Worm (Caenorhabditis elegans) whole organism, L4 larva: ENCODE results near the gene gcy-14.

Experiments used
- F26F4.8 ChIP-seq: fragments of 200-800 bp; sonication (Bioruptor generic); conservative IDR thresholded peaks from 2 replicates; pipeline ENCODE4 v1.3.6; 2022; ENCODE audit warnings: missing genetic modification characterization, missing compliant biosample characterization
- ama-1 ChIP-seq: fragments of 150-350 bp; optimal IDR thresholded peaks from 2 replicates; lab custom pipeline; 2014; ENCODE audit warnings: inconsistent platforms, mixed read lengths
- daf-16 ChIP-seq, 3 experiments: sonication (generic microtip); optimal IDR thresholded peaks; 2 replicates each; lab custom pipeline; 2016 to 2017; ENCODE audit warnings: missing genetic modification characterization in 3 of 3, missing genetic modification reagents in 3 of 3, mild to moderate bottlenecking in 2 of 3, missing compliant biosample characterization in 2 of 3, missing biosample characterization in 1 of 3, moderate library complexity in 1 of 3
- dpl-1 ChIP-seq: fragments of 150-350 bp; optimal IDR thresholded peaks from 2 replicates; lab custom pipeline; 2014; ENCODE audit warnings: missing biosample characterization, missing genetic modification reagents, missing genetic modification characterization
- egl-27 ChIP-seq: sonication (generic microtip); optimal IDR thresholded peaks from 3 replicates; lab custom pipeline; 2017; ENCODE audit warnings: missing biosample characterization, missing genetic modification reagents, missing genetic modification characterization
- fkh-10 ChIP-seq: fragments of 150-350 bp; optimal IDR thresholded peaks from 2 replicates; lab custom pipeline; 2014; ENCODE audit warnings: missing biosample characterization, missing genetic modification reagents, missing genetic modification characterization
- lir-3 ChIP-seq: sonication (generic microtip); optimal IDR thresholded peaks from 2 replicates; lab custom pipeline; 2016; ENCODE audit warnings: mild to moderate bottlenecking, missing genetic modification characterization, missing compliant biosample characterization
- mdl-1 ChIP-seq, 2 experiments: fragments of 150-350 bp in 1 of 2; sonication (generic microtip) in 1 of 2; optimal IDR thresholded peaks; 2 replicates each; lab custom pipeline; 2014 to 2017; ENCODE audit warnings: missing biosample characterization in 2 of 2, missing genetic modification characterization in 2 of 2
- pqm-1 ChIP-seq: sonication (generic microtip); optimal IDR thresholded peaks from 2 replicates; lab custom pipeline; 2017; ENCODE audit warnings: missing biosample characterization, missing genetic modification characterization
- zfp-3 ChIP-seq: fragments of 200-800 bp; sonication (Bioruptor generic); conservative IDR thresholded peaks from 2 replicates; pipeline ENCODE4 v1.3.6; 2022; ENCODE audit warnings: missing genetic modification reagents, missing genetic modification characterization, missing compliant biosample characterization
- zip-11 ChIP-seq: fragments of 200-800 bp; sonication (Bioruptor generic); IDR thresholded peaks from 2 replicates; pipeline ENCODE4 v1.3.6; 2022; ENCODE audit warnings: missing genetic modification characterization, missing compliant biosample characterization
- ztf-11 ChIP-seq: fragments of 150-350 bp; optimal IDR thresholded peaks from 2 replicates; lab custom pipeline; 2014; ENCODE audit warnings: missing biosample characterization, missing genetic modification characterization

DNA sequence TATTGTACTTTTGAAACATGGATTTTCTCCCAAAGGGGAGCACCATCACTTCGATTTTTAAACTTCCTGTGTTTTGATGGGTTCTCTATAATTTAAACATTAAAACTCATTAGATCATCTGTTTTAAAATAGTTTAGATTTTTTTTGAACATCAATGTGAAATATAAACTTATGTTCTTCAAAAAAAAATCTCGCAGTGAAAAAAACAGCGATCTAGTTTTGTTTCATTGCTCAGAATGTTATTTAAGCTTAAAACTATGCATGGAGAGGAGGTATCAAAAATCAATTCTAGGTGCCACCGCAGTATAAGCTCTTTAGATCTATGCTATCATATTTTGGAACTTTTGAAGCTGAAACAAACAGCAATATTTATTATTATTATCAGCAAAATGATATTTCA is at the start of gene gcy-14:
- TF ChIP-seq egl-27: no peak
- no peak for TF ChIP-seq fkh-10 (GFP tag; lab: Kevin White, UChicago)
- TF ChIP-seq pqm-1 (tag; lab: Kevin White, UChicago): no peak
- no peak for TF ChIP-seq zip-11 (GFP tag; lab: Robert Waterston, UW)
- TF ChIP-seq F26F4.8 (GFP tag; lab: Robert Waterston, UW): no peak
- TF ChIP-seq dpl-1 (GFP tag; lab: Kevin White, UChicago): no peak
- TF ChIP-seq zfp-3 (GFP tag; lab: Robert Waterston, UW): no peak
- no peak for TF ChIP-seq lir-3 (tag; lab: Kevin White, UChicago)
- TF ChIP-seq ama-1 (lab: Kevin White, UChicago): no peak
- no peak for TF ChIP-seq mdl-1 (tag; optimal IDR thresholded peaks at IDR 0.05; lab: Kevin White, UChicago)
- no peak for TF ChIP-seq daf-16 (GFP tag; optimal IDR thresholded peaks at IDR 0.05; lab: Kevin White, UChicago)
- TF ChIP-seq daf-16 (tag; optimal IDR thresholded peaks at IDR 0.05; lab: Kevin White, UChicago): no peak
- no peak for TF ChIP-seq ztf-11 (tag; lab: Kevin White, UChicago)
